Fruit fly (Drosophila melanogaster) whole organism, embryonic: ENCODE measurements around the gene SMC5.

Source experiments
- B-H2 ChIP-seq: fragments of 200-800 bp; sonication (Bioruptor generic); optimal IDR thresholded peaks from 2 replicates; lab custom pipeline; 2018; ENCODE audit warnings: missing biosample characterization, mild to moderate bottlenecking, missing genetic modification characterization
- Blimp-1 ChIP-seq: fragments of 200-800 bp; sonication (Bioruptor generic); optimal IDR thresholded peaks from 3 replicates; lab custom pipeline; 2018; ENCODE audit warnings: missing biosample characterization, missing genetic modification characterization, mild to moderate bottlenecking, moderate library complexity, missing genetic modification reagents
- CG10147 ChIP-seq: fragments of 200-800 bp; sonication (Bioruptor generic); optimal IDR thresholded peaks from 2 replicates; lab custom pipeline; 2019; ENCODE audit warnings: missing biosample characterization, mild to moderate bottlenecking, missing genetic modification characterization, moderate library complexity
- CG10209 ChIP-seq: fragments of 200-800 bp; sonication (Bioruptor generic); optimal IDR thresholded peaks from 3 replicates; lab custom pipeline; 2017; ENCODE audit warnings: missing biosample characterization, mild to moderate bottlenecking, missing genetic modification characterization, missing genetic modification reagents
- CG11398 ChIP-seq: fragments of 200-800 bp; sonication (Bioruptor generic); optimal IDR thresholded peaks from 2 replicates; lab custom pipeline; 2016; ENCODE audit warnings: missing biosample characterization, missing genetic modification characterization
- CG12155 ChIP-seq: fragments of 200-800 bp; sonication (Bioruptor generic); optimal IDR thresholded peaks from 3 replicates; lab custom pipeline; 2016; ENCODE audit warnings: missing biosample characterization, missing genetic modification characterization
- CG12769 ChIP-seq: fragments of 200-800 bp; sonication (Bioruptor generic); optimal IDR thresholded peaks from 2 replicates; lab custom pipeline; 2019; ENCODE audit warnings: missing biosample characterization, mild to moderate bottlenecking, missing genetic modification characterization, moderate library complexity
- CG13894 ChIP-seq: fragments of 200-800 bp; sonication (Bioruptor generic); optimal IDR thresholded peaks from 3 replicates; lab custom pipeline; 2018; ENCODE audit warnings: missing biosample characterization, mild to moderate bottlenecking, missing genetic modification characterization, moderate library complexity
- CG17385 ChIP-seq: fragments of 200-800 bp; sonication (Bioruptor generic); optimal IDR thresholded peaks from 3 replicates; lab custom pipeline; 2018; ENCODE audit warnings: missing biosample characterization, mild to moderate bottlenecking, missing genetic modification characterization
- CG1832 ChIP-seq: fragments of 200-800 bp; sonication (Bioruptor generic); optimal IDR thresholded peaks from 2 replicates; lab custom pipeline; 2017; ENCODE audit warnings: missing biosample characterization, mild to moderate bottlenecking, missing genetic modification characterization, inconsistent platforms
- CG18764 ChIP-seq: fragments of 200-800 bp; sonication (Bioruptor generic); optimal IDR thresholded peaks from 3 replicates; lab custom pipeline; 2016; ENCODE audit warnings: missing biosample characterization, missing genetic modification characterization
- CG2202 ChIP-seq: fragments of 200-800 bp; sonication (Bioruptor generic); optimal IDR thresholded peaks from 2 replicates; lab custom pipeline; 2018; ENCODE audit warnings: missing biosample characterization, mild to moderate bottlenecking, missing genetic modification characterization
- CG34224 ChIP-seq: fragments of 200-800 bp; sonication (Bioruptor generic); IDR thresholded peaks from 3 replicates; pipeline ENCODE4 v1.3.6; 2022; ENCODE audit warnings: missing biosample characterization, missing genetic modification characterization; ENCODE audit not compliant: partially characterized antibody
- CG3995 ChIP-seq: fragments of 200-800 bp; sonication (Bioruptor generic); optimal IDR thresholded peaks from 3 replicates; lab custom pipeline; 2016; ENCODE audit warnings: missing biosample characterization, missing genetic modification characterization
- CG4707 ChIP-seq: fragments of 200-800 bp; sonication (Bioruptor generic); optimal IDR thresholded peaks from 2 replicates; lab custom pipeline; 2018; ENCODE audit warnings: missing biosample characterization, mild to moderate bottlenecking, missing genetic modification characterization, moderate library complexity
- CG4854 ChIP-seq: fragments of 200-800 bp; sonication (Bioruptor generic); optimal IDR thresholded peaks from 2 replicates; lab custom pipeline; 2016; ENCODE audit warnings: missing biosample characterization, missing genetic modification characterization, inconsistent platforms
- CG5180 ChIP-seq: fragments of 200-800 bp; sonication (Bioruptor generic); optimal IDR thresholded peaks from 3 replicates; lab custom pipeline; 2017; ENCODE audit warnings: missing biosample characterization, missing genetic modification characterization, mild to moderate bottlenecking, moderate library complexity, missing genetic modification reagents
- CG6854 ChIP-seq: fragments of 200-800 bp; sonication (Bioruptor generic); optimal IDR thresholded peaks from 3 replicates; lab custom pipeline; 2017; ENCODE audit warnings: missing biosample characterization, mild to moderate bottlenecking, missing genetic modification characterization
- CG7839 ChIP-seq: fragments of 200-800 bp; sonication (Bioruptor generic); optimal IDR thresholded peaks from 3 replicates; lab custom pipeline; 2018; ENCODE audit warnings: missing biosample characterization, mild to moderate bottlenecking, missing genetic modification characterization, moderate library complexity
- CG8359 ChIP-seq: fragments of 200-800 bp; sonication (Bioruptor generic); optimal IDR thresholded peaks from 2 replicates; lab custom pipeline; 2017; ENCODE audit warnings: missing biosample characterization, mild to moderate bottlenecking, missing genetic modification characterization, borderline replicate concordance
- CG9437 ChIP-seq: fragments of 200-800 bp; sonication (Bioruptor generic); optimal IDR thresholded peaks from 2 replicates; lab custom pipeline; 2018; ENCODE audit warnings: missing biosample characterization, mild to moderate bottlenecking, missing genetic modification characterization
- CG9609 ChIP-seq: fragments of 200-800 bp; sonication (Bioruptor generic); optimal IDR thresholded peaks from 3 replicates; lab custom pipeline; 2016; ENCODE audit warnings: missing biosample characterization, missing genetic modification characterization
- CG9932 ChIP-seq: fragments of 200-800 bp; sonication (Bioruptor generic); IDR thresholded peaks from 2 replicates; pipeline ENCODE4 v1.3.6; 2022; ENCODE audit warnings: missing biosample characterization, missing genetic modification characterization
- Chrac-16 ChIP-seq: fragments of 200-800 bp; sonication (Bioruptor generic); optimal IDR thresholded peaks from 3 replicates; lab custom pipeline; 2016; ENCODE audit warnings: missing biosample characterization, missing genetic modification characterization
- Dip2 ChIP-seq: fragments of 200-800 bp; sonication (Bioruptor generic); IDR thresholded peaks from 2 replicates; pipeline ENCODE4 v1.3.6; 2022; ENCODE audit warnings: missing biosample characterization, missing genetic modification characterization
- Doc3 ChIP-seq: fragments of 200-800 bp; sonication (Bioruptor generic); IDR thresholded peaks from 3 replicates; pipeline ENCODE4 v1.3.6; 2022; ENCODE audit warnings: missing biosample characterization, missing genetic modification characterization; ENCODE audit not compliant: partially characterized antibody
- Dref ChIP-seq: fragments of 200-800 bp; sonication (Bioruptor generic); IDR thresholded peaks from 2 replicates; pipeline ENCODE4 v1.3.6; 2022; ENCODE audit warnings: missing biosample characterization, missing genetic modification characterization
- Mrtf ChIP-seq: fragments of 200-800 bp; sonication (Bioruptor generic); IDR thresholded peaks from 3 replicates; pipeline ENCODE4 v1.3.6; 2022; ENCODE audit warnings: missing biosample characterization, missing genetic modification characterization
- Spps ChIP-seq: fragments of 200-800 bp; sonication (Bioruptor generic); optimal IDR thresholded peaks from 2 replicates; lab custom pipeline; 2018; ENCODE audit warnings: missing biosample characterization, mild to moderate bottlenecking, missing genetic modification characterization
- TFAM ChIP-seq: fragments of 200-800 bp; sonication (Bioruptor generic); optimal IDR thresholded peaks from 2 replicates; lab custom pipeline; 2017; ENCODE audit warnings: missing biosample characterization, missing genetic modification characterization, inconsistent platforms
- YL-1 ChIP-seq: fragments of 200-800 bp; sonication (Bioruptor generic); optimal IDR thresholded peaks from 3 replicates; lab custom pipeline; 2017; ENCODE audit warnings: missing biosample characterization, mild to moderate bottlenecking, missing genetic modification characterization
- bab2 ChIP-seq: fragments of 200-800 bp; sonication (Bioruptor generic); optimal IDR thresholded peaks from 2 replicates; lab custom pipeline; 2016; ENCODE audit warnings: missing biosample characterization, missing genetic modification characterization
- ci ChIP-seq: fragments of 200-800 bp; sonication (Bioruptor generic); IDR thresholded peaks from 3 replicates; pipeline ENCODE4 v1.3.6; 2022; ENCODE audit warnings: missing biosample characterization, missing genetic modification characterization
- dimm ChIP-seq: fragments of 200-800 bp; sonication (Bioruptor generic); IDR thresholded peaks from 2 replicates; pipeline ENCODE4 v1.3.6; 2022; ENCODE audit warnings: missing biosample characterization, missing genetic modification characterization
- gce ChIP-seq: fragments of 200-800 bp; sonication (Bioruptor generic); IDR thresholded peaks from 3 replicates; pipeline ENCODE4 v1.3.6; 2022; ENCODE audit warnings: missing biosample characterization, missing genetic modification characterization
- gsb ChIP-seq: fragments of 200-800 bp; sonication (Bioruptor generic); IDR thresholded peaks from 2 replicates; pipeline ENCODE4 v1.3.6; 2022; ENCODE audit warnings: missing biosample characterization, missing genetic modification characterization
- hbn ChIP-seq: fragments of 200-800 bp; sonication (Bioruptor generic); IDR thresholded peaks from 2 replicates; pipeline ENCODE4 v1.3.6; 2022; ENCODE audit warnings: missing biosample characterization, missing genetic modification characterization; ENCODE audit not compliant: partially characterized antibody
- maf-S ChIP-seq: fragments of 200-800 bp; sonication (Bioruptor generic); optimal IDR thresholded peaks from 2 replicates; lab custom pipeline; 2016; ENCODE audit warnings: missing biosample characterization, missing genetic modification characterization
- nmo ChIP-seq: fragments of 200-800 bp; sonication (Bioruptor generic); optimal IDR thresholded peaks from 2 replicates; lab custom pipeline; 2018; ENCODE audit warnings: missing biosample characterization, mild to moderate bottlenecking, missing genetic modification characterization, moderate library complexity
- oc ChIP-seq: fragments of 200-800 bp; sonication (Bioruptor generic); optimal IDR thresholded peaks from 2 replicates; lab custom pipeline; 2018; ENCODE audit warnings: missing biosample characterization, mild to moderate bottlenecking, missing genetic modification characterization, moderate library complexity
- pfk ChIP-seq: fragments of 200-800 bp; sonication (Bioruptor generic); optimal IDR thresholded peaks from 2 replicates; lab custom pipeline; 2018; ENCODE audit warnings: missing biosample characterization, mild to moderate bottlenecking, missing genetic modification characterization, moderate library complexity
- prd ChIP-seq, 3 experiments: fragments of >200 bp in 2 of 3; fragments of 200-800 bp in 1 of 3; sonication (Bioruptor generic) in 1 of 3; optimal IDR thresholded peaks in 2 of 3; IDR thresholded peaks in 1 of 3; 2 replicates in 2 of 3; 3 replicates in 1 of 3; pipeline versions ENCODE4 v1.3.6 to Lab custom; 2017 to 2022; ENCODE audit warnings: missing biosample characterization in 1 of 3, missing genetic modification characterization in 1 of 3
- rib ChIP-seq: fragments of 200-800 bp; sonication (Bioruptor generic); IDR thresholded peaks from 2 replicates; pipeline ENCODE4 v1.3.6; 2022; ENCODE audit warnings: missing biosample characterization, missing genetic modification characterization
- ro ChIP-seq: fragments of 200-800 bp; sonication (Bioruptor generic); IDR thresholded peaks from 2 replicates; pipeline ENCODE4 v1.3.6; 2022; ENCODE audit warnings: missing biosample characterization, missing genetic modification characterization
- schlank ChIP-seq: fragments of 200-800 bp; sonication (Bioruptor generic); optimal IDR thresholded peaks from 2 replicates; lab custom pipeline; 2018; ENCODE audit warnings: missing biosample characterization, mild to moderate bottlenecking, missing genetic modification characterization
- slou ChIP-seq: fragments of 200-800 bp; sonication (Bioruptor generic); optimal IDR thresholded peaks from 3 replicates; lab custom pipeline; 2016; ENCODE audit warnings: missing biosample characterization, missing genetic modification characterization
- slp2 ChIP-seq: fragments of 200-800 bp; sonication (Bioruptor generic); optimal IDR thresholded peaks from 2 replicates; lab custom pipeline; 2016; ENCODE audit warnings: missing biosample characterization, missing genetic modification characterization
- tgo ChIP-seq: fragments of 200-800 bp; sonication (Bioruptor generic); IDR thresholded peaks from 3 replicates; pipeline ENCODE4 v1.3.6; 2022; ENCODE audit warnings: missing biosample characterization, missing genetic modification characterization
- vnd ChIP-seq: fragments of 200-800 bp; sonication (Bioruptor generic); IDR thresholded peaks from 3 replicates; pipeline ENCODE4 v1.3.6; 2022; ENCODE audit warnings: missing biosample characterization, missing genetic modification characterization; ENCODE audit not compliant: partially characterized antibody
- yki ChIP-seq: fragments of >200 bp; optimal IDR thresholded peaks from 3 replicates; lab custom pipeline; 2018

The SMC5 gene

dm6 chr3L:21604265-21604664, 35.3 kb downstream of the SMC5 start (continued):
- peak; percentile 73 for TF ChIP-seq CG9932 (GFP tag; lab: Robert Waterston, UW)
- TF ChIP-seq Chrac-16 (GFP tag; lab: Kevin White, UChicago), result peak; percentile 80
- TF ChIP-seq nmo (GFP tag; lab: Kevin White, UChicago), result no peak
- no peak for TF ChIP-seq pfk (GFP tag; lab: Kevin White, UChicago)
- TF ChIP-seq Doc3, result no peak
- TF ChIP-seq CG8359 (GFP tag; lab: Kevin White, UChicago), result no peak
- peak; percentile 52 for TF ChIP-seq CG18764 (GFP tag; lab: Kevin White, UChicago)
- TF ChIP-seq CG12155, result peak; percentile 49
- TF ChIP-seq CG5180, result no peak
- TF ChIP-seq rib (GFP tag; lab: Robert Waterston, UW), result peak; percentile 34; the same call in 1 of the 2 replicates
- TF ChIP-seq CG9609 (GFP tag; lab: Kevin White, UChicago), result peak; percentile 49
- peak; percentile 4; the same call in 1 of the 3 replicates for TF ChIP-seq gce
- peak; percentile 59 for TF ChIP-seq tgo (GFP tag; lab: Robert Waterston, UW)
- peak; percentile 83 for TF ChIP-seq ci (GFP tag; lab: Robert Waterston, UW)
- TF ChIP-seq CG7839 (tag; lab: Kevin White, UChicago), result no peak
- TF ChIP-seq CG34224 (GFP tag; lab: Robert Waterston, UW), result no peak
- TF ChIP-seq CG10147 (GFP tag; lab: Kevin White, UChicago), result no peak
- no peak for TF ChIP-seq schlank (tag; lab: Kevin White, UChicago)
- TF ChIP-seq oc (tag; lab: Kevin White, UChicago), result no peak
- TF ChIP-seq CG6854 (GFP tag; lab: Kevin White, UChicago), result no peak
- TF ChIP-seq hbn, result no peak
- no peak for TF ChIP-seq CG3995 (GFP tag; lab: Kevin White, UChicago)
- TF ChIP-seq B-H2, result no peak
- no peak for TF ChIP-seq Spps (tag; lab: Kevin White, UChicago)
- TF ChIP-seq Dref (GFP tag; lab: Robert Waterston, UW), result no peak
- no peak for TF ChIP-seq ro (GFP tag; lab: Robert Waterston, UW)
- TF ChIP-seq CG17385 (GFP tag; lab: Kevin White, UChicago), result peak; percentile 23
- peak; percentile 32 for TF ChIP-seq CG11398
- no peak for TF ChIP-seq prd (optimal IDR thresholded peaks at IDR 0.05; lab: Kevin White, UChicago)
- no peak; the same call in 1 of the 3 replicates for TF ChIP-seq prd (GFP tag; IDR thresholded peaks at IDR 0.05; lab: Robert Waterston, UW)
- no peak for TF ChIP-seq CG1832 (GFP tag; lab: Kevin White, UChicago)
- no peak for TF ChIP-seq TFAM (GFP tag; lab: Kevin White, UChicago)
- peak; percentile 62 for TF ChIP-seq bab2 (GFP tag; lab: Kevin White, UChicago)
- peak; percentile 15 for TF ChIP-seq CG13894 (tag; lab: Kevin White, UChicago)
- TF ChIP-seq Mrtf (GFP tag; lab: Robert Waterston, UW), result peak; percentile 67
- TF ChIP-seq CG4854 (GFP tag; lab: Kevin White, UChicago), result peak; percentile 16
- TF ChIP-seq CG4707 (GFP tag; lab: Kevin White, UChicago), result no peak
- no peak for TF ChIP-seq YL-1 (GFP tag; lab: Kevin White, UChicago)
- TF ChIP-seq CG12769, result no peak
- no peak for TF ChIP-seq dimm (GFP tag; lab: Robert Waterston, UW)
- peak; percentile 99 for TF ChIP-seq Dip2 (GFP tag; lab: Robert Waterston, UW)
- peak; percentile 62 for TF ChIP-seq yki (lab: Kevin White, UChicago)
- TF ChIP-seq CG10209 (GFP tag; lab: Kevin White, UChicago), result peak; percentile 16
- TF ChIP-seq maf-S (GFP tag; lab: Kevin White, UChicago), result peak; percentile 50
- peak; percentile 1 for TF ChIP-seq slou (GFP tag; lab: Kevin White, UChicago)
- no peak for TF ChIP-seq CG2202
- no peak for TF ChIP-seq CG9437 (GFP tag; lab: Kevin White, UChicago)
- TF ChIP-seq slp2 (GFP tag; lab: Kevin White, UChicago), result no peak
- peak; percentile 41; the same call in 1 of the 2 replicates for TF ChIP-seq gsb
- no peak for TF ChIP-seq Blimp-1 (GFP tag; lab: Kevin White, UChicago)
- 0 out of 3 replicates have a peak, but pooled peaks have one; percentile 48 for TF ChIP-seq vnd (GFP tag; lab: Robert Waterston, UW)
